Fruit fly (Drosophila melanogaster): Measurements from ENCODE around the gene galla-2.

The galla-2 gene

dm6 chr3L:10882336-10883040 is at the start of gene galla-2, which contains the start of gene CG6409:
Gene galla-2, plus strand, starts transcription at chr3L:10882890.
Gene CG6409, minus strand, starts transcription at chr3L:10882386.
- TF ChIP-seq CTCF (optimal IDR thresholded peaks at IDR 0.05) (no peak), CG8478 (optimal IDR thresholded peaks at IDR 0.05) (no peak)

dm6 chr3L:10833222-10833621 is 49.5 kb upstream of the galla-2 start:
- no peak for TF ChIP-seq CG8478 (optimal IDR thresholded peaks at IDR 0.05)
- no peak for TF ChIP-seq CTCF (optimal IDR thresholded peaks at IDR 0.05)

- no peak for TF ChIP-seq CTCF (optimal IDR thresholded peaks at IDR 0.05)
- TF ChIP-seq CG8478 (optimal IDR thresholded peaks at IDR 0.05): no peak
Measured at dm6 chr3L:10835228-10835627, 47.5 kb upstream of the galla-2 start, which contains the start of gene tna. Gene tna, plus strand, starts transcription at chr3L:10835528.

- TF ChIP-seq CG8478 (optimal IDR thresholded peaks at IDR 0.05): no peak
Measured at dm6 chr3L:10837869-10838783, 44.6 kb upstream of the galla-2 start.

dm6 chr3L:10840867-10841266 is 41.8 kb upstream of the galla-2 start:
- TF ChIP-seq CG8478 (optimal IDR thresholded peaks at IDR 0.05) (no peak), CTCF (optimal IDR thresholded peaks at IDR 0.05) (no peak)

dm6 chr3L:10841905-10842304 is 40.8 kb upstream of the galla-2 start:
- no peak for TF ChIP-seq CTCF (optimal IDR thresholded peaks at IDR 0.05)
- TF ChIP-seq CG8478 (optimal IDR thresholded peaks at IDR 0.05): no peak

dm6 chr3L:10842830-10843229 is 39.9 kb upstream of the galla-2 start:
- TF ChIP-seq CTCF (optimal IDR thresholded peaks at IDR 0.05) (no peak), CG8478 (optimal IDR thresholded peaks at IDR 0.05) (no peak)

dm6 chr3L:10843273-10843672 is 39.4 kb upstream of the galla-2 start:
- no peak for TF ChIP-seq CG8478 (optimal IDR thresholded peaks at IDR 0.05)
- TF ChIP-seq CTCF (optimal IDR thresholded peaks at IDR 0.05): no peak

- TF ChIP-seq CTCF (optimal IDR thresholded peaks at IDR 0.05) (no peak), CG8478 (optimal IDR thresholded peaks at IDR 0.05) (no peak)
Measured at dm6 chr3L:10843685-10844084, 39.0 kb upstream of the galla-2 start.

dm6 chr3L:10844548-10845530 is 37.9 kb upstream of the galla-2 start:
- TF ChIP-seq CTCF (optimal IDR thresholded peaks at IDR 0.05): no peak
- no peak for TF ChIP-seq CG8478 (optimal IDR thresholded peaks at IDR 0.05)

dm6 chr3L:10845758-10846157 is 36.9 kb upstream of the galla-2 start:
- TF ChIP-seq CG8478 (optimal IDR thresholded peaks at IDR 0.05) (no peak), CTCF (optimal IDR thresholded peaks at IDR 0.05) (no peak)

- TF ChIP-seq CG8478 (optimal IDR thresholded peaks at IDR 0.05): no peak
- TF ChIP-seq CTCF (optimal IDR thresholded peaks at IDR 0.05): no peak
Measured at dm6 chr3L:10847790-10848492, 34.7 kb upstream of the galla-2 start.

- TF ChIP-seq CG8478 (optimal IDR thresholded peaks at IDR 0.05): no peak
- no peak for TF ChIP-seq CTCF (optimal IDR thresholded peaks at IDR 0.05)
Measured at dm6 chr3L:10848712-10849377, 33.8 kb upstream of the galla-2 start.

All from S2 (cell line).